Worm (Caenorhabditis elegans) whole organism, late embryonic: ENCODE results near the gene W08E12.5.

Experiments used
- C38D4.7 ChIP-seq: fragments of 200-800 bp; sonication (Bioruptor generic); optimal IDR thresholded peaks from 2 replicates; lab custom pipeline; 2018; ENCODE audit warnings: mild to moderate bottlenecking, missing genetic modification characterization, moderate library complexity, missing compliant biosample characterization
- K02D7.2 ChIP-seq: sonication (generic microtip); optimal IDR thresholded peaks from 2 replicates; lab custom pipeline; 2017; ENCODE audit warnings: mild to moderate bottlenecking, missing genetic modification characterization, missing compliant biosample characterization
- ama-1 ChIP-seq: fragments of 150-350 bp; optimal IDR thresholded peaks from 2 replicates; lab custom pipeline; 2014
- ceh-9 ChIP-seq: sonication (generic microtip); optimal IDR thresholded peaks from 2 replicates; lab custom pipeline; 2016; ENCODE audit warnings: mild to moderate bottlenecking, missing genetic modification characterization, inconsistent platforms, missing compliant biosample characterization
- dmd-4 ChIP-seq: sonication (generic microtip); optimal IDR thresholded peaks from 2 replicates; lab custom pipeline; 2016; ENCODE audit warnings: borderline replicate concordance, missing genetic modification characterization, missing compliant biosample characterization
- ets-4 ChIP-seq: sonication (generic microtip); optimal IDR thresholded peaks from 2 replicates; lab custom pipeline; 2016; ENCODE audit warnings: missing genetic modification characterization, missing compliant biosample characterization
- fkh-6 ChIP-seq: sonication (generic microtip); optimal IDR thresholded peaks from 2 replicates; lab custom pipeline; 2016; ENCODE audit warnings: missing genetic modification characterization, missing compliant biosample characterization
- nhr-11 ChIP-seq: fragments of 150-350 bp; optimal IDR thresholded peaks from 2 replicates; lab custom pipeline; 2014; ENCODE audit warnings: missing biosample characterization, missing genetic modification characterization
- pat-9 ChIP-seq: fragments of 200-800 bp; sonication (Bioruptor generic); optimal IDR thresholded peaks from 2 replicates; lab custom pipeline; 2018; ENCODE audit warnings: mild to moderate bottlenecking, missing genetic modification characterization, moderate library complexity, missing compliant biosample characterization
- pax-1 ChIP-seq: fragments of 150-350 bp; optimal IDR thresholded peaks from 2 replicates; lab custom pipeline; 2014; ENCODE audit warnings: missing biosample characterization, missing genetic modification characterization
- ref-2 ChIP-seq: sonication (generic microtip); optimal IDR thresholded peaks from 2 replicates; lab custom pipeline; 2016; ENCODE audit warnings: missing genetic modification characterization, missing compliant biosample characterization
- syd-9 ChIP-seq: sonication (generic microtip); optimal IDR thresholded peaks from 2 replicates; lab custom pipeline; 2016; ENCODE audit warnings: mild to moderate bottlenecking, missing genetic modification characterization, moderate library complexity, missing compliant biosample characterization
- unc-3 ChIP-seq, 2 experiments: fragments of 200-800 bp in 1 of 2; sonication (Bioruptor generic) in 1 of 2; sonication (generic microtip) in 1 of 2; conservative IDR thresholded peaks in 1 of 2; optimal IDR thresholded peaks in 1 of 2; 2 replicates each; pipeline versions ENCODE4 v1.3.6 to Lab custom; 2016 to 2022; ENCODE audit warnings: missing compliant biosample characterization in 2 of 2, missing genetic modification characterization in 2 of 2, missing genetic modification reagents in 1 of 2
- zip-5 ChIP-seq: sonication (generic microtip); optimal IDR thresholded peaks from 2 replicates; lab custom pipeline; 2016; ENCODE audit warnings: missing genetic modification characterization, missing compliant biosample characterization

- TF ChIP-seq syd-9 (tag; lab: Kevin White, UChicago): no peak
- TF ChIP-seq nhr-11 (tag; lab: Kevin White, UChicago): no peak
- no peak for TF ChIP-seq K02D7.2 (tag; lab: Kevin White, UChicago)
- no peak for TF ChIP-seq C38D4.7 (GFP tag; lab: Kevin White, UChicago)
- peak; percentile 81 for TF ChIP-seq pax-1 (tag; lab: Kevin White, UChicago)
- no peak for TF ChIP-seq unc-3 (GFP tag; conservative IDR thresholded peaks at IDR 0.05; lab: Robert Waterston, UW)
- no peak for TF ChIP-seq unc-3 (tag; optimal IDR thresholded peaks at IDR 0.05; lab: Kevin White, UChicago)
- no peak for TF ChIP-seq ceh-9 (tag; lab: Kevin White, UChicago)
- TF ChIP-seq dmd-4 (tag; lab: Kevin White, UChicago): no peak
- TF ChIP-seq pat-9 (tag; lab: Kevin White, UChicago): no peak
- TF ChIP-seq zip-5 (tag; lab: Kevin White, UChicago): no peak
- no peak for TF ChIP-seq fkh-6 (tag; lab: Kevin White, UChicago)
- TF ChIP-seq ref-2: no peak
- no peak for TF ChIP-seq ets-4 (tag; lab: Kevin White, UChicago)
- no peak for TF ChIP-seq ama-1 (lab: Kevin White, UChicago)
These were observed 38.1 kb downstream of the W08E12.5 start, which contains the start of gene hrpa-1 for ce11 chrIV:3338676-3339075.
